Fruit fly (Drosophila melanogaster): ENCODE measurements around the gene CG12483.

Gene CG12483

DNA sequence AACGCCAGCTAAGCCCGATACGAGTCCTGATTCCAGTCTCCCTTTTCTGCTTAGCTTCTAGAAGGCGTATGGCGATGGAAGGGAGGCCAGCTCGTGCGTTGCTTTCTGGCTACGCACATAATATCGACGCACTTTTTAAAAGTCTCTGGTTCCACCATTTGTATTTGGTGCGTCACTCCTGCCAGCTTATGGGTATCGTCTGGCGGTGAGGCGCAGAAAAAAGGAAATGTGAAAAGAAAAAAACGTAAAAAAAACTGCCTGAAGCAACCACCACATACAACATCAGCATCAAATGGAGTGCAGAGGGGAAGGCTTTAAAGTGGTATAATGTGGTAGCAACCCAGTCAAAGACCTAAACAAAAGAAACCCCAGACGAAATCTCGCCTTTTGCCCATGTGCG, 28.9 kb downstream of the CG12483 start (continued):
- TF ChIP-seq hb (GFP tag; IDR thresholded peaks at IDR 0.05; ENCODE audit: partially characterized antibody): no peak
- no peak for TF ChIP-seq CG14860 (GFP tag; IDR thresholded peaks at IDR 0.05; ENCODE audit: partially characterized antibody)
- TF ChIP-seq CG2120 (GFP tag; optimal IDR thresholded peaks at IDR 0.05): no peak
- TF ChIP-seq zfh1 (GFP tag; IDR thresholded peaks at IDR 0.05): no peak
- no peak for TF ChIP-seq br (optimal IDR thresholded peaks at IDR 0.05)
- TF ChIP-seq nerfin-1 (tag; optimal IDR thresholded peaks at IDR 0.05): no peak
- no peak for TF ChIP-seq shn (GFP tag; optimal IDR thresholded peaks at IDR 0.05)
- TF ChIP-seq crol (GFP tag; IDR thresholded peaks at IDR 0.05): peak; percentile 74
- no peak for TF ChIP-seq fd3F (GFP tag; optimal IDR thresholded peaks at IDR 0.05)
- TF ChIP-seq CG7745 (tag; optimal IDR thresholded peaks at IDR 0.05): no peak
- TF ChIP-seq CG16779 (GFP tag; IDR thresholded peaks at IDR 0.05): no peak
- TF ChIP-seq dimm (GFP tag; IDR thresholded peaks at IDR 0.05): no peak
- peak; percentile 75 for TF ChIP-seq sqz (GFP tag; optimal IDR thresholded peaks at IDR 0.05)
- 0 out of 4 replicates have a peak, but pooled peaks have one; percentile 59 for TF ChIP-seq chinmo (GFP tag; IDR thresholded peaks at IDR 0.05; ENCODE audit: partially characterized antibody)
- TF ChIP-seq zf30C (GFP tag; optimal IDR thresholded peaks at IDR 0.05): no peak
- peak in 1 of 2 experiments; percentile 41 for TF ChIP-seq bsh (GFP tag; optimal IDR thresholded peaks at IDR 0.05)
- no peak for TF ChIP-seq CG7963 (GFP tag; IDR thresholded peaks at IDR 0.05; ENCODE audit: partially characterized antibody)
- no peak for TF ChIP-seq Dip2 (GFP tag; IDR thresholded peaks at IDR 0.05)
- TF ChIP-seq Vsx1 (GFP tag; optimal IDR thresholded peaks at IDR 0.05): no peak
- TF ChIP-seq Neu2 (GFP tag; optimal IDR thresholded peaks at IDR 0.05; ENCODE audit: borderline replicate concordance): no peak
- TF ChIP-seq ash1 (GFP tag; optimal IDR thresholded peaks at IDR 0.05): no peak
- no peak for TF ChIP-seq Drgx (GFP tag; IDR thresholded peaks at IDR 0.05)

DNA sequence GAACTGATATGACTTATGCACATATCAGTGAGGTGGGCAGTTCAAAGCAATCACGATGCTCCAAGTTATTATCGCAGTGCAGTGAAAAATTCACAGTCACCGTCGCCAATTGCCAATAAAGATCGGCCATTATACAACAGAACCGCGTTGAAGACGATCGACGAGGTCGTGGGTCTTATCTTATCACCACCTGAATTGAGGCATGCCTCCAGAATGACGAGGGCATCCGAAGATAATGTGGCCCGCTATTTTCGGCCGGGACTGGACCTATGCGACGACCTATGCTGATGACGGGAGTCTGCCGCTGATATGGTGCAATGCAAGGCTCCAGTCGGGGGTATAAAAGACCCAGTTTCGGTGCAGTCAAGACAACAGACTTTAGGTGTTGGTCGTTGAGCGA, 32.1 kb downstream of the CG12483 start, which contains the start of gene Lsp1gamma:
Lsp1gamma (plus strand) TSS at position 368 of the 400 bp plus-strand sequence.
- TF ChIP-seq CG4820 (GFP tag; optimal IDR thresholded peaks at IDR 0.05) (no peak), CG31441 (GFP tag; IDR thresholded peaks at IDR 0.05) (no peak), CG6254 (GFP tag; optimal IDR thresholded peaks at IDR 0.05) (no peak), CG7271 (tag; optimal IDR thresholded peaks at IDR 0.05) (no peak), CG6791 (GFP tag; IDR thresholded peaks at IDR 0.05; ENCODE audit: partially characterized antibody) (no peak), CG12071 (GFP tag; optimal IDR thresholded peaks at IDR 0.05) (no peak), ase (GFP tag; IDR thresholded peaks at IDR 0.05) (no peak), CG11504 (tag; optimal IDR thresholded peaks at IDR 0.05) (no peak), Gug (GFP tag; IDR thresholded peaks at IDR 0.05) (no peak), Sox102F (GFP tag; optimal IDR thresholded peaks at IDR 0.05) (no peak), kni (GFP tag; optimal IDR thresholded peaks at IDR 0.05) (no peak)

DNA sequence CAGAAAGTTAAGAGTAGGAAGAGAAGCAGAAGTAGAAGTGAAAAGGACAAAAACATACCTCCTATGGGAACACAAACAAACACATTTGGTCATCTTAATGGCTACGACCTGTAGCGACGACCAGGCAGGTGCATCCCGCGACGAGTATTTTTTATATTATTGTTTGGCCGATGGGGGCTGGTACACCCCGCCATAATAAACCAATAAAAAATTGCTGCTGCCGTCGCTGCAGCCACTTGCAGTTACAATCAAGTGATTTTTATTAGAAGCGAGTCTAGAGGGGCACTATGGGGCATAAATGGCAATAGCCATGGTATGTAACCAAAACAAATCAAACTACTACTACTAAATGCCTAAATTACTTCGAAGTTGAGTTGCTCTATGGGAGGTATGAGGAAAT, 37.7 kb downstream of the CG12483 start:
- TF ChIP-seq gt (GFP tag; IDR thresholded peaks at IDR 0.05) (no peak), sens (GFP tag) (peak; percentile 61)

DNA sequence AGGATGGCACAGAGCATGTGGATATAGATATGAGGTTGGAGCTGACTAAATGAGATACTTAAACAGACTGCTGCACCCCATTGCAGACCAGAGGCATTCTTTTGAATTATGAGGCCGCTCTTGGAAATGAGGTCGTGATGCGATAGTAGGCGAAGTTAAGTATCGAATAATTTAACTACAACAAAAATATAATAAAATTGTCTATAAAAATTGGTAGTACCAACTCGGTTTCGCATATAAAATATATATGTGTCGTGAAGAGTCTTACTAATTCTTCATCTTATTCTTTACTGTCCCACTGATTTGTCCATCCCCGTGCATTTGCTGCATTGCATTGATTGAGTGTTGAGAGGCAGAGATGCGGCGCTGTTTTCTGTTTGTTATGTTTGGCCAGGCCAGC, 38.1 kb downstream of the CG12483 start:
- TF ChIP-seq CG12391 (tag; optimal IDR thresholded peaks at IDR 0.05) (no peak), cad (GFP tag; optimal IDR thresholded peaks at IDR 0.05) (peak; percentile 5)

Measured in whole organism, embryonic.